Fruit fly (Drosophila melanogaster): ENCODE measurements around the gene nac.

Gene nac

dm6 chr3R:8333768-8334470 is 30.1 kb upstream of the nac start, which contains the start of gene Poxm:
Gene Poxm, minus strand, starts transcription at chr3R:8333792.
- TF ChIP-seq NC2α (GFP tag; optimal IDR thresholded peaks at IDR 0.05): no peak
- peak; percentile 70 for TF ChIP-seq Awh (GFP tag; IDR thresholded peaks at IDR 0.05)
- no peak for TF ChIP-seq eve (GFP tag; optimal IDR thresholded peaks at IDR 0.05)
- no peak for TF ChIP-seq cad (GFP tag; optimal IDR thresholded peaks at IDR 0.05)
- no peak for TF ChIP-seq D (optimal IDR thresholded peaks at IDR 0.05)
- peak; percentile 96 for TF ChIP-seq D (GFP tag; optimal IDR thresholded peaks at IDR 0.05)
- TF ChIP-seq dati (GFP tag; IDR thresholded peaks at IDR 0.05): 0 out of 2 replicates have a peak, but pooled peaks have one; percentile 28
- TF ChIP-seq salm (tag; optimal IDR thresholded peaks at IDR 0.05): peak; percentile 77
- TF ChIP-seq az2 (GFP tag; optimal IDR thresholded peaks at IDR 0.05): peak; percentile 92
- no peak for TF ChIP-seq MTF-1 (GFP tag; optimal IDR thresholded peaks at IDR 0.05; ENCODE audit: borderline replicate concordance)
- TF ChIP-seq CG32532 (GFP tag; IDR thresholded peaks at IDR 0.05): peak; percentile 66
- TF ChIP-seq so (GFP tag; IDR thresholded peaks at IDR 0.05): peak; percentile 64; the same call in 1 of the 3 replicates
- TF ChIP-seq inv (GFP tag; IDR thresholded peaks at IDR 0.05; ENCODE audit: partially characterized antibody): peak; percentile 41; the same call in 1 of the 2 replicates
- peak; percentile 85 for TF ChIP-seq CG3407 (GFP tag; optimal IDR thresholded peaks at IDR 0.05)
- no peak for TF ChIP-seq pzg (GFP tag; optimal IDR thresholded peaks at IDR 0.05)
- TF ChIP-seq CG13424 (tag; optimal IDR thresholded peaks at IDR 0.05): peak; percentile 94
- peak in 1 of 2 experiments; percentile 47 for TF ChIP-seq crp (GFP tag; optimal IDR thresholded peaks at IDR 0.05)
- peak; percentile 87 for TF ChIP-seq CG5245 (GFP tag; optimal IDR thresholded peaks at IDR 0.05)
- peak; percentile 64 for TF ChIP-seq slp2 (GFP tag; optimal IDR thresholded peaks at IDR 0.05)
- no peak for TF ChIP-seq CG13894 (tag; optimal IDR thresholded peaks at IDR 0.05)
- TF ChIP-seq CG3065 (GFP tag; optimal IDR thresholded peaks at IDR 0.05): peak; percentile 69
- peak; percentile 95 for TF ChIP-seq CG31441 (GFP tag; IDR thresholded peaks at IDR 0.05)
- TF ChIP-seq unpg (GFP tag; optimal IDR thresholded peaks at IDR 0.05): peak; percentile 85
- TF ChIP-seq D19B (GFP tag; optimal IDR thresholded peaks at IDR 0.05): peak; percentile 65
- TF ChIP-seq CG3995 (GFP tag; optimal IDR thresholded peaks at IDR 0.05): no peak
- TF ChIP-seq pros (GFP tag; optimal IDR thresholded peaks at IDR 0.05): no peak
- TF ChIP-seq CG16863 (GFP tag; optimal IDR thresholded peaks at IDR 0.05): peak; percentile 66
- TF ChIP-seq CG7928 (GFP tag; optimal IDR thresholded peaks at IDR 0.05): peak; percentile 23
- TF ChIP-seq CG6791 (GFP tag; IDR thresholded peaks at IDR 0.05; ENCODE audit: partially characterized antibody): no peak
- TF ChIP-seq trh (GFP tag; optimal IDR thresholded peaks at IDR 0.05): peak; percentile 80
- TF ChIP-seq ftz-f1 (GFP tag; optimal IDR thresholded peaks at IDR 0.05): no peak
- peak; percentile 94 for TF ChIP-seq Nf-YC (tag; optimal IDR thresholded peaks at IDR 0.05)
- peak; percentile 79 for TF ChIP-seq CG10366 (GFP tag; IDR thresholded peaks at IDR 0.05)
- peak; percentile 94 for TF ChIP-seq CG4820 (GFP tag; optimal IDR thresholded peaks at IDR 0.05)
- TF ChIP-seq HLH3B (GFP tag; IDR thresholded peaks at IDR 0.05): peak; percentile 82
- no peak for TF ChIP-seq C15 (GFP tag; IDR thresholded peaks at IDR 0.05)
- peak; percentile 23 for TF ChIP-seq CG12071 (GFP tag; optimal IDR thresholded peaks at IDR 0.05)
- peak; percentile 88 for TF ChIP-seq tio (GFP tag; optimal IDR thresholded peaks at IDR 0.05)
- peak; percentile 96 for TF ChIP-seq CG17829 (tag; optimal IDR thresholded peaks at IDR 0.05)
- peak; percentile 56 for TF ChIP-seq CG16813 (GFP tag; IDR thresholded peaks at IDR 0.05; ENCODE audit: partially characterized antibody)
- TF ChIP-seq wor (GFP tag; IDR thresholded peaks at IDR 0.05): peak; percentile 82; the same call in 1 of the 2 replicates
- TF ChIP-seq gro (GFP tag; optimal IDR thresholded peaks at IDR 0.05): no peak
- peak; percentile 77 for TF ChIP-seq CG12942 (GFP tag; optimal IDR thresholded peaks at IDR 0.05)
- peak; percentile 82; the same call in 1 of the 2 replicates for TF ChIP-seq CG32767 (GFP tag; IDR thresholded peaks at IDR 0.05)
- peak; percentile 88 for TF ChIP-seq CG8388 (GFP tag; optimal IDR thresholded peaks at IDR 0.05)
- TF ChIP-seq CG18599 (GFP tag; optimal IDR thresholded peaks at IDR 0.05): peak; percentile 79
- peak; percentile 63 for TF ChIP-seq CG4617 (GFP tag; optimal IDR thresholded peaks at IDR 0.05; ENCODE audit: borderline replicate concordance)
- peak; percentile 54; the same call in 2 of the 3 replicates for TF ChIP-seq ken (GFP tag; IDR thresholded peaks at IDR 0.05)
- TF ChIP-seq gem (tag; optimal IDR thresholded peaks at IDR 0.05): peak; percentile 97

All from whole organism, embryonic.